Fruit fly (Drosophila melanogaster) whole organism, embryonic: ENCODE data around the gene CG5160.

Source experiments
- Abd-B ChIP-seq: fragments of 200-800 bp; sonication (Bioruptor generic); optimal IDR thresholded peaks from 2 replicates; lab custom pipeline; 2018; ENCODE audit warnings: missing biosample characterization, mild to moderate bottlenecking, missing genetic modification characterization, moderate library complexity
- Bgb ChIP-seq: fragments of 200-800 bp; sonication (Bioruptor generic); IDR thresholded peaks from 2 replicates; pipeline ENCODE4 v1.3.6; 2022; ENCODE audit warnings: missing biosample characterization, missing genetic modification characterization; ENCODE audit not compliant: partially characterized antibody
- C15 ChIP-seq: fragments of 200-800 bp; sonication (Bioruptor generic); IDR thresholded peaks from 3 replicates; pipeline ENCODE4 v1.3.6; 2022; ENCODE audit warnings: missing biosample characterization, missing genetic modification characterization
- CG10209 ChIP-seq: fragments of 200-800 bp; sonication (Bioruptor generic); optimal IDR thresholded peaks from 3 replicates; lab custom pipeline; 2017; ENCODE audit warnings: missing biosample characterization, mild to moderate bottlenecking, missing genetic modification characterization, missing genetic modification reagents
- CG11085 ChIP-seq: fragments of 200-800 bp; sonication (Bioruptor generic); IDR thresholded peaks from 2 replicates; pipeline ENCODE4 v1.3.6; 2022; ENCODE audit warnings: missing biosample characterization, missing genetic modification characterization
- CG12236 ChIP-seq: fragments of 200-800 bp; sonication (Bioruptor generic); optimal IDR thresholded peaks from 2 replicates; lab custom pipeline; 2016; ENCODE audit warnings: missing biosample characterization, missing genetic modification characterization
- CG12299 ChIP-seq: fragments of 200-800 bp; sonication (Bioruptor generic); optimal IDR thresholded peaks from 2 replicates; lab custom pipeline; 2018; ENCODE audit warnings: missing biosample characterization, mild to moderate bottlenecking, missing genetic modification characterization
- CG12744 ChIP-seq: fragments of 200-800 bp; sonication (Bioruptor generic); optimal IDR thresholded peaks from 2 replicates; lab custom pipeline; 2016; ENCODE audit warnings: missing biosample characterization, missing genetic modification characterization
- CG14014 ChIP-seq: fragments of 200-800 bp; sonication (Bioruptor generic); IDR thresholded peaks from 2 replicates; pipeline ENCODE4 v1.3.6; 2022; ENCODE audit warnings: missing biosample characterization, missing genetic modification characterization
- CG14710 ChIP-seq: fragments of 200-800 bp; sonication (Bioruptor generic); optimal IDR thresholded peaks from 3 replicates; lab custom pipeline; 2019; ENCODE audit warnings: missing biosample characterization, mild to moderate bottlenecking, missing genetic modification characterization, moderate library complexity
- CG15269 ChIP-seq: fragments of 200-800 bp; sonication (Bioruptor generic); optimal IDR thresholded peaks from 2 replicates; lab custom pipeline; 2018; ENCODE audit warnings: missing biosample characterization, mild to moderate bottlenecking, missing genetic modification characterization, moderate library complexity
- CG17359 ChIP-seq: fragments of 200-800 bp; sonication (Bioruptor generic); optimal IDR thresholded peaks from 3 replicates; lab custom pipeline; 2018; ENCODE audit warnings: missing biosample characterization, mild to moderate bottlenecking, missing genetic modification characterization, moderate library complexity
- CG2120 ChIP-seq: fragments of 200-800 bp; sonication (Bioruptor generic); optimal IDR thresholded peaks from 3 replicates; lab custom pipeline; 2016; ENCODE audit warnings: missing biosample characterization, missing genetic modification characterization
- CG2678 ChIP-seq: fragments of 200-800 bp; sonication (Bioruptor generic); optimal IDR thresholded peaks from 3 replicates; lab custom pipeline; 2019; ENCODE audit warnings: missing biosample characterization, mild to moderate bottlenecking, missing genetic modification characterization, moderate library complexity
- CG2712 ChIP-seq: fragments of 200-800 bp; optimal IDR thresholded peaks from 3 replicates; lab custom pipeline; 2019; ENCODE audit warnings: missing biosample characterization, mild to moderate bottlenecking, missing genetic modification characterization, moderate library complexity
- CG3847 ChIP-seq: fragments of 200-800 bp; sonication (Bioruptor generic); IDR thresholded peaks from 2 replicates; pipeline ENCODE4 v1.3.6; 2022; ENCODE audit warnings: missing biosample characterization, missing genetic modification characterization
- CG7357 ChIP-seq: fragments of 200-800 bp; sonication (Bioruptor generic); IDR thresholded peaks from 3 replicates; pipeline ENCODE4 v1.3.6; 2022; ENCODE audit warnings: missing biosample characterization, missing genetic modification characterization
- CG7372 ChIP-seq: fragments of 200-800 bp; sonication (Bioruptor generic); IDR thresholded peaks from 2 replicates; pipeline ENCODE4 v1.3.6; 2022; ENCODE audit warnings: missing biosample characterization, missing genetic modification characterization
- CG7556 ChIP-seq: fragments of 200-800 bp; sonication (Bioruptor generic); optimal IDR thresholded peaks from 2 replicates; lab custom pipeline; 2017; ENCODE audit warnings: missing biosample characterization, mild to moderate bottlenecking, missing genetic modification characterization
- CG7839 ChIP-seq: fragments of 200-800 bp; sonication (Bioruptor generic); optimal IDR thresholded peaks from 3 replicates; lab custom pipeline; 2018; ENCODE audit warnings: missing biosample characterization, mild to moderate bottlenecking, missing genetic modification characterization, moderate library complexity
- CG8089 ChIP-seq: fragments of 200-800 bp; sonication (Bioruptor generic); optimal IDR thresholded peaks from 3 replicates; lab custom pipeline; 2016; ENCODE audit warnings: missing biosample characterization, missing genetic modification characterization
- CkIIα-i1 ChIP-seq: fragments of 200-800 bp; sonication (Bioruptor generic); IDR thresholded peaks from 2 replicates; pipeline ENCODE4 v1.3.6; 2022; ENCODE audit warnings: missing biosample characterization, missing genetic modification characterization
- CoRest ChIP-seq: fragments of 200-800 bp; sonication (Bioruptor generic); optimal IDR thresholded peaks from 3 replicates; lab custom pipeline; 2018; ENCODE audit warnings: missing biosample characterization, mild to moderate bottlenecking, missing genetic modification characterization, moderate library complexity
- Dek ChIP-seq: fragments of 200-800 bp; sonication (Bioruptor generic); optimal IDR thresholded peaks from 3 replicates; lab custom pipeline; 2019; ENCODE audit warnings: missing biosample characterization, mild to moderate bottlenecking, missing genetic modification characterization, moderate library complexity
- E2f1 ChIP-seq: fragments of 200-800 bp; sonication (Bioruptor generic); IDR thresholded peaks from 2 replicates; pipeline ENCODE4 v1.3.6; 2022; ENCODE audit warnings: missing biosample characterization, missing genetic modification characterization
- Fer3 ChIP-seq: fragments of 200-800 bp; sonication (Bioruptor generic); optimal IDR thresholded peaks from 2 replicates; lab custom pipeline; 2018; ENCODE audit warnings: missing biosample characterization, mild to moderate bottlenecking, missing genetic modification characterization, moderate library complexity
- Meics ChIP-seq: fragments of 200-800 bp; sonication (Bioruptor generic); optimal IDR thresholded peaks from 2 replicates; lab custom pipeline; 2017; ENCODE audit warnings: missing biosample characterization, mild to moderate bottlenecking, missing genetic modification characterization
- Myb ChIP-seq: fragments of 200-800 bp; sonication (Bioruptor generic); optimal IDR thresholded peaks from 2 replicates; lab custom pipeline; 2016; ENCODE audit warnings: missing biosample characterization, missing genetic modification characterization
- Poxn ChIP-seq: fragments of 200-800 bp; sonication (Bioruptor generic); IDR thresholded peaks from 2 replicates; pipeline ENCODE4 v1.3.6; 2022; ENCODE audit warnings: missing biosample characterization, missing genetic modification characterization
- Ptx1 ChIP-seq: fragments of 200-800 bp; sonication (Bioruptor generic); IDR thresholded peaks from 2 replicates; pipeline ENCODE4 v1.3.6; 2022; ENCODE audit warnings: missing biosample characterization, missing genetic modification characterization
- Xbp1 ChIP-seq: fragments of 200-800 bp; sonication (Bioruptor generic); optimal IDR thresholded peaks from 3 replicates; lab custom pipeline; 2016; ENCODE audit warnings: missing biosample characterization, mild to moderate bottlenecking, missing genetic modification characterization
- bowl ChIP-seq: fragments of 200-800 bp; sonication (Bioruptor generic); IDR thresholded peaks from 2 replicates; pipeline ENCODE4 v1.3.6; 2022; ENCODE audit warnings: missing biosample characterization, missing genetic modification characterization
- caup ChIP-seq: fragments of 200-800 bp; sonication (Bioruptor generic); optimal IDR thresholded peaks from 3 replicates; lab custom pipeline; 2017; ENCODE audit warnings: missing biosample characterization, mild to moderate bottlenecking, missing genetic modification characterization, moderate library complexity; ENCODE audit not compliant: severe bottlenecking
- ci ChIP-seq: fragments of 200-800 bp; sonication (Bioruptor generic); IDR thresholded peaks from 3 replicates; pipeline ENCODE4 v1.3.6; 2022; ENCODE audit warnings: missing biosample characterization, missing genetic modification characterization
- croc ChIP-seq: fragments of 200-800 bp; sonication (Bioruptor generic); conservative IDR thresholded peaks from 3 replicates; pipeline ENCODE4 v1.3.6; 2022; ENCODE audit warnings: missing biosample characterization, missing genetic modification characterization
- dmrt99B ChIP-seq: fragments of 200-800 bp; sonication (Bioruptor generic); optimal IDR thresholded peaks from 2 replicates; lab custom pipeline; 2018; ENCODE audit warnings: missing biosample characterization, mild to moderate bottlenecking, missing genetic modification characterization, moderate library complexity
- dysf ChIP-seq: fragments of 200-800 bp; sonication (Bioruptor generic); IDR thresholded peaks from 3 replicates; pipeline ENCODE4 v1.3.6; 2022; ENCODE audit warnings: missing biosample characterization, missing genetic modification characterization
- gem ChIP-seq: fragments of 200-800 bp; sonication (Bioruptor generic); optimal IDR thresholded peaks from 2 replicates; lab custom pipeline; 2019; ENCODE audit warnings: missing biosample characterization, mild to moderate bottlenecking, missing genetic modification characterization, moderate library complexity
- grau ChIP-seq: fragments of 200-800 bp; optimal IDR thresholded peaks from 3 replicates; lab custom pipeline; 2019; ENCODE audit warnings: missing biosample characterization, mild to moderate bottlenecking, missing genetic modification characterization, moderate library complexity
- gsb ChIP-seq: fragments of 200-800 bp; sonication (Bioruptor generic); IDR thresholded peaks from 2 replicates; pipeline ENCODE4 v1.3.6; 2022; ENCODE audit warnings: missing biosample characterization, missing genetic modification characterization
- her ChIP-seq: fragments of 200-800 bp; sonication (Bioruptor generic); optimal IDR thresholded peaks from 2 replicates; lab custom pipeline; 2016; ENCODE audit warnings: missing biosample characterization, missing genetic modification characterization
- kah ChIP-seq: fragments of 200-800 bp; sonication (Bioruptor generic); optimal IDR thresholded peaks from 2 replicates; lab custom pipeline; 2018; ENCODE audit warnings: missing biosample characterization, mild to moderate bottlenecking, missing genetic modification characterization
- lab ChIP-seq: fragments of 200-800 bp; sonication (Bioruptor generic); optimal IDR thresholded peaks from 3 replicates; lab custom pipeline; 2017; ENCODE audit warnings: missing biosample characterization, missing genetic modification characterization, mild to moderate bottlenecking, moderate library complexity, missing genetic modification reagents
- prd ChIP-seq, 3 experiments: fragments of >200 bp in 2 of 3; fragments of 200-800 bp in 1 of 3; sonication (Bioruptor generic) in 1 of 3; optimal IDR thresholded peaks in 2 of 3; IDR thresholded peaks in 1 of 3; 2 replicates in 2 of 3; 3 replicates in 1 of 3; pipeline versions ENCODE4 v1.3.6 to Lab custom; 2017 to 2022; ENCODE audit warnings: missing biosample characterization in 1 of 3, missing genetic modification characterization in 1 of 3
- sisA ChIP-seq: fragments of 200-800 bp; sonication (Bioruptor generic); IDR thresholded peaks from 2 replicates; pipeline ENCODE4 v1.3.6; 2022; ENCODE audit warnings: missing biosample characterization, missing genetic modification characterization
- sqz ChIP-seq: fragments of 200-800 bp; sonication (Bioruptor generic); optimal IDR thresholded peaks from 3 replicates; lab custom pipeline; 2018; ENCODE audit warnings: missing biosample characterization, mild to moderate bottlenecking, missing genetic modification characterization
- tin ChIP-seq: fragments of 200-800 bp; sonication (Bioruptor generic); optimal IDR thresholded peaks from 3 replicates; lab custom pipeline; 2016; ENCODE audit warnings: missing biosample characterization, missing genetic modification characterization
- vvl ChIP-seq: fragments of 200-800 bp; sonication (Bioruptor generic); IDR thresholded peaks from 2 replicates; pipeline ENCODE4 v1.3.6; 2022; ENCODE audit warnings: missing biosample characterization, missing genetic modification characterization

Gene CG5160

DNA sequence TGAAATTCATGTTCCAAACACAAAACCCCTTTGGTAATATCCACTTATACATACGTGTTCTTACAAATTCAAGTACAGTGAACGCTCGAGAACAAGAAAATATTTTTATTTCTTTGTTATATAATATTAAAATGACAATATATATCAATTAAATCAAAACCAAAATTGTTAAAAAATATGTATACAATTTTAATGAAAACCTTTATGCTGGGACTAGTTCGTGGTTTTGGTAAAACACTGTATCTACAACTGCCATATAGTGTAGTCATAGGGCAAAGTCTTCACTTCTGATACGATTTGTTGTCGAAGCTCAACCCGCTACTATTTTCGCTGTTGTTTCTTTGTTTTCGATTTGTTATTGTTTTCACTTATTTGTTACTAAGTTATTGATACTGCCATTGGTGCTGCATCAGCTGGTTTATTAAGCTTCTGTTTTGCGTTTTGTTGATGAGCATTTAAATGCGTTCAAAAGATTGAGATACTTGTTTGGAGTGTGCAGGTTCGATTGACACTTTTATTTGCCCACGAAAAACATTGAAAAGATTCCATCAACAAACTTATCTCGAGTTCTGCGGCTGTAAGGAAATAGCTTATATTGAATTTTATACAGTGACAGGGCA is 36.3 kb upstream of the CG5160 start (continued):
- TF ChIP-seq CoRest (tag; lab: Kevin White, UChicago) (peak; percentile 20), CG12236 (GFP tag; lab: Kevin White, UChicago) (no peak), CG11085 (GFP tag; lab: Robert Waterston, UW) (peak; percentile 37; the same call in 1 of the 2 replicates), CG3847 (GFP tag; lab: Robert Waterston, UW) (peak; percentile 51), prd (optimal IDR thresholded peaks at IDR 0.05; lab: Kevin White, UChicago) (no peak), prd (GFP tag; IDR thresholded peaks at IDR 0.05; lab: Robert Waterston, UW) (peak; percentile 52; the same call in 1 of the 3 replicates), caup (peak; percentile 14), CG7556 (peak; percentile 44), Abd-B (GFP tag; lab: Kevin White, UChicago) (peak; percentile 3), CG7372 (GFP tag; lab: Robert Waterston, UW) (peak; percentile 55; the same call in 1 of the 2 replicates), CG2120 (GFP tag; lab: Kevin White, UChicago) (peak; percentile 28), CG12744 (no peak), kah (GFP tag; lab: Kevin White, UChicago) (no peak), CG14014 (GFP tag; lab: Robert Waterston, UW) (peak; percentile 69; the same call in 1 of the 2 replicates), gsb (GFP tag; lab: Robert Waterston, UW) (peak; percentile 24; the same call in 1 of the 2 replicates), Dek (tag; lab: Kevin White, UChicago) (peak; percentile 45), CkIIα-i1 (GFP tag; lab: Robert Waterston, UW) (no peak), croc (GFP tag; lab: Robert Waterston, UW) (no peak), CG14710 (tag; lab: Kevin White, UChicago) (no peak), CG10209 (GFP tag; lab: Kevin White, UChicago) (peak; percentile 38), Xbp1 (GFP tag; lab: Kevin White, UChicago) (peak; percentile 66), Ptx1 (GFP tag; lab: Robert Waterston, UW) (peak; percentile 46; the same call in 1 of the 2 replicates), CG12299 (peak; percentile 28), Bgb (GFP tag; lab: Robert Waterston, UW) (no peak), sisA (GFP tag; lab: Robert Waterston, UW) (peak; percentile 43), Meics (GFP tag; lab: Kevin White, UChicago) (peak; percentile 53), CG17359 (tag; lab: Kevin White, UChicago) (peak; percentile 36), gem (tag; lab: Kevin White, UChicago) (peak; percentile 54), her (no peak), CG7839 (tag; lab: Kevin White, UChicago) (peak; percentile 42), lab (GFP tag; lab: Kevin White, UChicago) (peak; percentile 62), CG15269 (tag; lab: Kevin White, UChicago) (peak; percentile 64), vvl (GFP tag; lab: Robert Waterston, UW) (peak; percentile 78), E2f1 (GFP tag; lab: Robert Waterston, UW) (peak; percentile 51; the same call in 1 of the 2 replicates), tin (peak; percentile 22), C15 (GFP tag; lab: Robert Waterston, UW) (0 out of 3 replicates have a peak, but pooled peaks have one; percentile 47), sqz (no peak), ci (no peak), dysf (GFP tag; lab: Robert Waterston, UW) (peak; percentile 67), bowl (GFP tag; lab: Robert Waterston, UW) (0 out of 2 replicates have a peak, but pooled peaks have one; percentile 32), Myb (GFP tag; lab: Kevin White, UChicago) (no peak), dmrt99B (tag; lab: Kevin White, UChicago) (peak; percentile 12), grau (tag; lab: Kevin White, UChicago) (peak; percentile 83), CG2678 (peak; percentile 66), CG8089 (GFP tag; lab: Kevin White, UChicago) (no peak), Fer3 (peak; percentile 62), CG7357 (GFP tag; lab: Robert Waterston, UW) (0 out of 3 replicates have a peak, but pooled peaks have one; percentile 35), CG2712 (peak; percentile 41), Poxn (GFP tag; lab: Robert Waterston, UW) (peak; percentile 54; the same call in 1 of the 2 replicates)
